Worm (Caenorhabditis elegans): ENCODE results near the gene arc-1.

- TF ChIP-seq fkh-10 (GFP tag; optimal IDR thresholded peaks at IDR 0.05): no peak
- no peak for TF ChIP-seq unc-39 (tag; optimal IDR thresholded peaks at IDR 0.05)
- no peak for TF ChIP-seq snpc-4 (tag; optimal IDR thresholded peaks at IDR 0.05)
- TF ChIP-seq dve-1 (tag; optimal IDR thresholded peaks at IDR 0.05; ENCODE audit: insufficient read depth): no peak
- TF ChIP-seq mep-1 (tag; optimal IDR thresholded peaks at IDR 0.05): no peak
- TF ChIP-seq ceh-20 (GFP tag; IDR thresholded peaks at IDR 0.05): no peak
- TF ChIP-seq ama-1 (optimal IDR thresholded peaks at IDR 0.05): no peak
- TF ChIP-seq saeg-2 (GFP tag; IDR thresholded peaks at IDR 0.05): no peak
- TF ChIP-seq madf-5 (GFP tag; IDR thresholded peaks at IDR 0.05): no peak
- no peak for TF ChIP-seq tag-97 (GFP tag; IDR thresholded peaks at IDR 0.05)
- TF ChIP-seq nhr-28 (tag; optimal IDR thresholded peaks at IDR 0.05): no peak
Measured at ce11 chrII:9671308-9671707, 3.5 kb upstream of the arc-1 start, which contains the start of gene ZK1320.7.

Data from whole organism, L4 larva.